Fruit fly (Drosophila melanogaster): ENCODE data around the gene fh.

The fh gene

DNA sequence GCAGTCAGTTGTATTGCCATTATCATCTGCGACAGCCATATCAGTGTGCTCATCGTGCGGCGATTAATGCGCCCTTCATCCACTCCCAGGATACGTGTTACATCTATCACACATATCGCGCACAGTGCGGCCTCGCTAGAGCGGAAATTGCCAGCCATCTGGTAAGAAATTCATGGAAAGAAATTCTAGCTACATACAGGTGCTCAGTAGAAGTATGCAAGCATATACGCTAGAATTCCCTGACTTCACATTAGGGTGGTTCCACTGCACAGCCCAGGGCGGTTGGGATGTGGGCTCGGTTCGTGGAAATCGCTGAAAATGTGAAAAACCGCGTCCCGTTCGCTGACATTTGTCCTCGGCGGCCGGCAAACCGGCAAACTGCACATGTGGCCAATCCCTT lies 7.7 kb downstream of the fh start (continued):
- peak; percentile 85 for TF ChIP-seq Ptx1 (GFP tag; IDR thresholded peaks at IDR 0.05)
- peak; percentile 65 for TF ChIP-seq jumu (GFP tag; optimal IDR thresholded peaks at IDR 0.05)
- TF ChIP-seq dmrt11E (tag; optimal IDR thresholded peaks at IDR 0.05) = peak; percentile 79
- peak; percentile 18 for TF ChIP-seq kah (GFP tag; optimal IDR thresholded peaks at IDR 0.05)
- peak; percentile 17 for TF ChIP-seq CG12236 (GFP tag; optimal IDR thresholded peaks at IDR 0.05)
- peak; percentile 77 for TF ChIP-seq stc (GFP tag; IDR thresholded peaks at IDR 0.05)
- peak; percentile 34 for TF ChIP-seq CG12104 (GFP tag; optimal IDR thresholded peaks at IDR 0.05)
- peak; percentile 53 for TF ChIP-seq Fer3 (tag; optimal IDR thresholded peaks at IDR 0.05)
- no peak for TF ChIP-seq Asciz (GFP tag; optimal IDR thresholded peaks at IDR 0.05)
- TF ChIP-seq Elba2 (GFP tag; optimal IDR thresholded peaks at IDR 0.05) = no peak
- TF ChIP-seq BtbVII (GFP tag; optimal IDR thresholded peaks at IDR 0.05) = peak; percentile 18
- TF ChIP-seq al (GFP tag; IDR thresholded peaks at IDR 0.05) = peak; percentile 55
- TF ChIP-seq slbo (GFP tag; IDR thresholded peaks at IDR 0.05) = peak; percentile 82
- peak; percentile 37 for TF ChIP-seq maf-S (GFP tag; optimal IDR thresholded peaks at IDR 0.05)
- no peak for TF ChIP-seq trh (GFP tag; optimal IDR thresholded peaks at IDR 0.05)
- peak; percentile 29 for TF ChIP-seq CG6854 (GFP tag; optimal IDR thresholded peaks at IDR 0.05)
- TF ChIP-seq CG1647 (GFP tag; optimal IDR thresholded peaks at IDR 0.05) = no peak
- no peak for TF ChIP-seq CG7745 (tag; optimal IDR thresholded peaks at IDR 0.05)
- TF ChIP-seq dm (GFP tag; optimal IDR thresholded peaks at IDR 0.05) = peak; percentile 20
- no peak for TF ChIP-seq CG16813 (GFP tag; IDR thresholded peaks at IDR 0.05; ENCODE audit: partially characterized antibody)
- TF ChIP-seq CG10209 (GFP tag; optimal IDR thresholded peaks at IDR 0.05) = peak; percentile 72
- peak; percentile 28 for TF ChIP-seq fd3F (GFP tag; optimal IDR thresholded peaks at IDR 0.05)
- peak; percentile 53 for TF ChIP-seq ewg (GFP tag; optimal IDR thresholded peaks at IDR 0.05)
- TF ChIP-seq CG8388 (GFP tag; optimal IDR thresholded peaks at IDR 0.05) = peak; percentile 48
- peak; percentile 68 for TF ChIP-seq Atf-2 (GFP tag; optimal IDR thresholded peaks at IDR 0.05)
- peak; percentile 64 for TF ChIP-seq CG10654 (GFP tag; optimal IDR thresholded peaks at IDR 0.05)
- peak; percentile 62; the same call in 1 of the 2 replicates for TF ChIP-seq CG31224 (GFP tag; IDR thresholded peaks at IDR 0.05)
- peak; percentile 47 for TF ChIP-seq Nf-YC (tag; optimal IDR thresholded peaks at IDR 0.05)
- peak; percentile 17 for TF ChIP-seq ERR (GFP tag; optimal IDR thresholded peaks at IDR 0.05)
- TF ChIP-seq CG8359 (GFP tag; optimal IDR thresholded peaks at IDR 0.05; ENCODE audit: borderline replicate concordance) = peak; percentile 55
- no peak for TF ChIP-seq corto (GFP tag; optimal IDR thresholded peaks at IDR 0.05)
- TF ChIP-seq ttk (GFP tag; IDR thresholded peaks at IDR 0.05) = peak; percentile 83
- peak; percentile 26 for TF ChIP-seq CG8281 (tag; optimal IDR thresholded peaks at IDR 0.05)
- TF ChIP-seq peb (GFP tag; IDR thresholded peaks at IDR 0.05) = peak; percentile 77
- TF ChIP-seq Optix (GFP tag; IDR thresholded peaks at IDR 0.05) = peak; percentile 87
- TF ChIP-seq CG3995 (GFP tag; optimal IDR thresholded peaks at IDR 0.05) = no peak
- TF ChIP-seq onecut (GFP tag; IDR thresholded peaks at IDR 0.05) = peak; percentile 82
- peak; percentile 34 for TF ChIP-seq Fer2 (tag; optimal IDR thresholded peaks at IDR 0.05)
- peak; percentile 70 for TF ChIP-seq CG32767 (GFP tag; IDR thresholded peaks at IDR 0.05)
- peak; percentile 64 for TF ChIP-seq CG12071 (GFP tag; optimal IDR thresholded peaks at IDR 0.05)
- TF ChIP-seq CG15011 (GFP tag; optimal IDR thresholded peaks at IDR 0.05) = no peak
- TF ChIP-seq CG15601 (tag; optimal IDR thresholded peaks at IDR 0.05) = peak; percentile 55
- no peak for TF ChIP-seq Scr (GFP tag; IDR thresholded peaks at IDR 0.05; ENCODE audit: partially characterized antibody)
- no peak for TF ChIP-seq lbe (GFP tag; optimal IDR thresholded peaks at IDR 0.05)
- TF ChIP-seq CG6272 (GFP tag; IDR thresholded peaks at IDR 0.05) = peak; percentile 83
- no peak for TF ChIP-seq Vsx1 (GFP tag; optimal IDR thresholded peaks at IDR 0.05)
- peak; percentile 6 for TF ChIP-seq stwl (tag; optimal IDR thresholded peaks at IDR 0.05)
- TF ChIP-seq Atf6 (GFP tag; IDR thresholded peaks at IDR 0.05) = peak; percentile 68
- TF ChIP-seq Sry-β (GFP tag; optimal IDR thresholded peaks at IDR 0.05) = no peak
- peak; percentile 60 for TF ChIP-seq CG10543 (GFP tag; optimal IDR thresholded peaks at IDR 0.05)
- TF ChIP-seq otp (GFP tag; IDR thresholded peaks at IDR 0.05) = peak; percentile 88
